Fruit fly (Drosophila melanogaster): ENCODE data around the gene Fancd2.

The Fancd2 gene

dm6 chr3R:20782655-20783105, 33.3 kb downstream of the Fancd2 start:
- TF ChIP-seq Vsx2 (GFP tag; optimal IDR thresholded peaks at IDR 0.05; ENCODE audit: partially characterized antibody) (peak; percentile 85), Hr78 (GFP tag; optimal IDR thresholded peaks at IDR 0.05) (no peak), dl (GFP tag; optimal IDR thresholded peaks at IDR 0.05; ENCODE audit: insufficient read depth in 1 of 2, partially characterized antibody in 2 of 2) (peak; percentile 84 to 88), fru (GFP tag; optimal IDR thresholded peaks at IDR 0.05) (no peak), dsf (GFP tag; optimal IDR thresholded peaks at IDR 0.05; ENCODE audit: borderline replicate concordance) (no peak), usp (GFP tag; optimal IDR thresholded peaks at IDR 0.05) (no peak), Rel (GFP tag; optimal IDR thresholded peaks at IDR 0.05) (peak; percentile 94), Rel (tag; optimal IDR thresholded peaks at IDR 0.05) (peak; percentile 65), ey (GFP tag; optimal IDR thresholded peaks at IDR 0.05) (no peak), h (GFP tag; optimal IDR thresholded peaks at IDR 0.05) (peak; percentile 51), sage (GFP tag; optimal IDR thresholded peaks at IDR 0.05) (peak; percentile 84), Mio (GFP tag; optimal IDR thresholded peaks at IDR 0.05) (no peak), woc (GFP tag; optimal IDR thresholded peaks at IDR 0.05) (no peak), Hnf4 (GFP tag; optimal IDR thresholded peaks at IDR 0.05) (no peak), foxo (GFP tag; optimal IDR thresholded peaks at IDR 0.05) (peak in 1 of 2 experiments; percentile 89), Abd-B (GFP tag; optimal IDR thresholded peaks at IDR 0.05) (no peak), dmrt93B (GFP tag; optimal IDR thresholded peaks at IDR 0.05) (no peak), Myc (optimal IDR thresholded peaks at IDR 0.05) (no peak), sv (GFP tag; optimal IDR thresholded peaks at IDR 0.05) (no peak), jim (GFP tag; optimal IDR thresholded peaks at IDR 0.05) (no peak), OdsH (GFP tag; optimal IDR thresholded peaks at IDR 0.05) (no peak), psq (GFP tag; optimal IDR thresholded peaks at IDR 0.05) (peak; percentile 79), Hr83 (GFP tag; optimal IDR thresholded peaks at IDR 0.05; ENCODE audit: poor library complexity, severe bottlenecking) (peak; percentile 1), Sp1 (GFP tag; optimal IDR thresholded peaks at IDR 0.05) (peak; percentile 36), brk (GFP tag; optimal IDR thresholded peaks at IDR 0.05) (peak; percentile 76), CrebA (GFP tag; optimal IDR thresholded peaks at IDR 0.05; ENCODE audit: borderline replicate concordance) (peak; percentile 92), tai (GFP tag; optimal IDR thresholded peaks at IDR 0.05) (no peak), lola (GFP tag; optimal IDR thresholded peaks at IDR 0.05) (no peak), Jra (GFP tag; optimal IDR thresholded peaks at IDR 0.05) (peak; percentile 47), HLH106 (tag; optimal IDR thresholded peaks at IDR 0.05) (peak; percentile 3), CG9705 (GFP tag; optimal IDR thresholded peaks at IDR 0.05) (no peak), Dfd (GFP tag; optimal IDR thresholded peaks at IDR 0.05) (no peak), pan (optimal IDR thresholded peaks at IDR 0.05) (no peak), GATAd (GFP tag; optimal IDR thresholded peaks at IDR 0.05) (no peak), br (GFP tag; optimal IDR thresholded peaks at IDR 0.05) (peak; percentile 43), CG32264 (GFP tag; optimal IDR thresholded peaks at IDR 0.05) (peak; percentile 61), Dif (GFP tag; optimal IDR thresholded peaks at IDR 0.05; ENCODE audit: partially characterized antibody) (peak; percentile 95), rgr (GFP tag; optimal IDR thresholded peaks at IDR 0.05) (peak; percentile 19), N (GFP tag; optimal IDR thresholded peaks at IDR 0.05) (peak; percentile 25)

- TF ChIP-seq rgr (GFP tag; optimal IDR thresholded peaks at IDR 0.05) (peak; percentile 91), N (GFP tag; optimal IDR thresholded peaks at IDR 0.05) (no peak), jim (GFP tag; optimal IDR thresholded peaks at IDR 0.05) (no peak), Dfd (GFP tag; optimal IDR thresholded peaks at IDR 0.05) (no peak), usp (GFP tag; optimal IDR thresholded peaks at IDR 0.05) (no peak), pan (optimal IDR thresholded peaks at IDR 0.05) (no peak), Hr78 (GFP tag; optimal IDR thresholded peaks at IDR 0.05) (no peak), woc (GFP tag; optimal IDR thresholded peaks at IDR 0.05) (peak; percentile 48), Sp1 (GFP tag; optimal IDR thresholded peaks at IDR 0.05) (peak; percentile 89), psq (GFP tag; optimal IDR thresholded peaks at IDR 0.05) (peak; percentile 79), lola (GFP tag; optimal IDR thresholded peaks at IDR 0.05) (no peak), Hr83 (GFP tag; optimal IDR thresholded peaks at IDR 0.05; ENCODE audit: poor library complexity, severe bottlenecking) (no peak), GATAd (GFP tag; optimal IDR thresholded peaks at IDR 0.05) (no peak), tai (GFP tag; optimal IDR thresholded peaks at IDR 0.05) (no peak), Abd-B (GFP tag; optimal IDR thresholded peaks at IDR 0.05) (no peak), Rel (GFP tag; optimal IDR thresholded peaks at IDR 0.05) (no peak), Rel (tag; optimal IDR thresholded peaks at IDR 0.05) (peak; percentile 36), CG9705 (GFP tag; optimal IDR thresholded peaks at IDR 0.05) (peak; percentile 67), sv (GFP tag; optimal IDR thresholded peaks at IDR 0.05) (no peak), ey (GFP tag; optimal IDR thresholded peaks at IDR 0.05) (peak; percentile 72), Vsx2 (GFP tag; optimal IDR thresholded peaks at IDR 0.05; ENCODE audit: partially characterized antibody) (no peak), sage (GFP tag; optimal IDR thresholded peaks at IDR 0.05) (peak; percentile 56), dl (GFP tag; optimal IDR thresholded peaks at IDR 0.05; ENCODE audit: insufficient read depth in 1 of 2, partially characterized antibody in 2 of 2) (no peak), Jra (GFP tag; optimal IDR thresholded peaks at IDR 0.05) (no peak), h (GFP tag; optimal IDR thresholded peaks at IDR 0.05) (peak; percentile 78), HLH106 (tag; optimal IDR thresholded peaks at IDR 0.05) (peak; percentile 89), CG32264 (GFP tag; optimal IDR thresholded peaks at IDR 0.05) (no peak), foxo (GFP tag; optimal IDR thresholded peaks at IDR 0.05) (peak in 1 of 2 experiments; percentile 91), br (GFP tag; optimal IDR thresholded peaks at IDR 0.05) (peak; percentile 58), Mio (GFP tag; optimal IDR thresholded peaks at IDR 0.05) (no peak), Myc (optimal IDR thresholded peaks at IDR 0.05) (no peak), Hnf4 (GFP tag; optimal IDR thresholded peaks at IDR 0.05) (peak; percentile 6), Dif (GFP tag; optimal IDR thresholded peaks at IDR 0.05; ENCODE audit: partially characterized antibody) (no peak), OdsH (GFP tag; optimal IDR thresholded peaks at IDR 0.05) (peak; percentile 71), dmrt93B (GFP tag; optimal IDR thresholded peaks at IDR 0.05) (peak; percentile 82), fru (GFP tag; optimal IDR thresholded peaks at IDR 0.05) (peak; percentile 82)
Observed at dm6 chr3R:20782104-20782654, 33.8 kb downstream of the Fancd2 start.

All from whole organism, wandering third instar larva.